Worm (Caenorhabditis elegans) whole organism, L2 larva: ENCODE measurements around the gene sax-1.

ENCODE experiments used
- C34F6.9 ChIP-seq: fragments of 150-350 bp; optimal IDR thresholded peaks from 2 replicates; lab custom pipeline; 2014; ENCODE audit warnings: missing biosample characterization, missing genetic modification characterization
- F13H6.1 ChIP-seq: sonication (generic microtip); optimal IDR thresholded peaks from 2 replicates; lab custom pipeline; 2016; ENCODE audit warnings: missing genetic modification characterization, missing compliant biosample characterization
- R02D3.7 ChIP-seq: fragments of 150-350 bp; optimal IDR thresholded peaks from 2 replicates; lab custom pipeline; 2014; ENCODE audit warnings: missing biosample characterization, missing genetic modification characterization
- aly-2 ChIP-seq: fragments of 150-350 bp; optimal IDR thresholded peaks from 2 replicates; lab custom pipeline; 2014; ENCODE audit warnings: missing biosample characterization, missing genetic modification characterization
- blmp-1 ChIP-seq: sonication (generic microtip); optimal IDR thresholded peaks from 2 replicates; lab custom pipeline; 2017; ENCODE audit warnings: missing genetic modification characterization, mild to moderate bottlenecking, missing compliant biosample characterization, antibody characterized with exemption, moderate library complexity; ENCODE audit not compliant: insufficient read depth
- ceh-16 ChIP-seq: fragments of 150-350 bp; optimal IDR thresholded peaks from 2 replicates; lab custom pipeline; 2014; ENCODE audit warnings: missing biosample characterization, missing genetic modification characterization
- dmd-4 ChIP-seq: sonication (generic microtip); optimal IDR thresholded peaks from 2 replicates; lab custom pipeline; 2017; ENCODE audit warnings: missing biosample characterization, missing genetic modification characterization
- egl-27 ChIP-seq: sonication (generic microtip); optimal IDR thresholded peaks from 3 replicates; lab custom pipeline; 2017; ENCODE audit warnings: missing biosample characterization, missing genetic modification reagents, missing genetic modification characterization
- elt-3 ChIP-seq: sonication (generic microtip); optimal IDR thresholded peaks from 2 replicates; lab custom pipeline; 2017; ENCODE audit warnings: missing biosample characterization, missing genetic modification characterization
- fos-1 ChIP-seq: fragments of 150-350 bp; optimal IDR thresholded peaks from 2 replicates; lab custom pipeline; 2014; ENCODE audit warnings: missing biosample characterization, missing genetic modification characterization
- gmeb-1 ChIP-seq: fragments of 150-350 bp; optimal IDR thresholded peaks from 2 replicates; lab custom pipeline; 2014; ENCODE audit warnings: missing biosample characterization, missing genetic modification characterization
- lin-11 ChIP-seq: fragments of 150-350 bp; sonication (generic microtip); optimal IDR thresholded peaks from 2 replicates; lab custom pipeline; 2014; ENCODE audit warnings: missing biosample characterization, missing genetic modification characterization, inconsistent platforms, mixed read lengths
- lin-13 ChIP-seq: fragments of 150-350 bp; optimal IDR thresholded peaks from 2 replicates; lab custom pipeline; 2014; ENCODE audit warnings: missing biosample characterization, missing genetic modification reagents, missing genetic modification characterization
- lin-39 ChIP-seq: fragments of 150-350 bp; optimal IDR thresholded peaks from 2 replicates; lab custom pipeline; 2014; ENCODE audit warnings: missing biosample characterization, missing genetic modification reagents, missing genetic modification characterization
- lsy-2 ChIP-seq, 2 experiments: fragments of 150-350 bp in 1 of 2; sonication (generic microtip) in 1 of 2; optimal IDR thresholded peaks; 2 replicates each; lab custom pipeline; 2014 to 2017; ENCODE audit warnings: missing biosample characterization in 2 of 2, missing genetic modification characterization in 2 of 2
- mab-5 ChIP-seq: fragments of 150-350 bp; optimal IDR thresholded peaks from 2 replicates; lab custom pipeline; 2014; ENCODE audit warnings: missing biosample characterization, missing genetic modification characterization
- mbf-1 ChIP-seq: sonication (generic microtip); optimal IDR thresholded peaks from 2 replicates; lab custom pipeline; 2017; ENCODE audit warnings: missing biosample characterization, missing genetic modification characterization
- mdl-1 ChIP-seq, 2 experiments: fragments of 150-350 bp in 1 of 2; sonication (generic microtip) in 1 of 2; optimal IDR thresholded peaks; 2 replicates each; lab custom pipeline; 2017; ENCODE audit warnings: missing biosample characterization in 2 of 2, missing genetic modification characterization in 2 of 2
- nhr-12 ChIP-seq: fragments of 150-350 bp; optimal IDR thresholded peaks from 2 replicates; lab custom pipeline; 2014; ENCODE audit warnings: missing biosample characterization, missing genetic modification characterization
- nhr-129 ChIP-seq: fragments of 150-350 bp; optimal IDR thresholded peaks from 2 replicates; lab custom pipeline; 2014; ENCODE audit warnings: missing biosample characterization, missing genetic modification characterization
- nhr-21 ChIP-seq: fragments of 150-350 bp; optimal IDR thresholded peaks from 2 replicates; lab custom pipeline; 2014; ENCODE audit warnings: missing biosample characterization, missing genetic modification characterization
- nhr-23 ChIP-seq: fragments of 150-350 bp; optimal IDR thresholded peaks from 2 replicates; lab custom pipeline; 2014; ENCODE audit warnings: missing biosample characterization, missing genetic modification reagents, missing genetic modification characterization
- nhr-237 ChIP-seq: fragments of 150-350 bp; optimal IDR thresholded peaks from 2 replicates; lab custom pipeline; 2014; ENCODE audit warnings: missing biosample characterization, missing genetic modification characterization
- nhr-25 ChIP-seq: fragments of 150-350 bp; sonication (generic microtip); optimal IDR thresholded peaks from 3 replicates; lab custom pipeline; 2014; ENCODE audit warnings: missing biosample characterization, missing genetic modification characterization
- sem-4 ChIP-seq: fragments of 150-350 bp; optimal IDR thresholded peaks from 2 replicates; lab custom pipeline; 2014; ENCODE audit warnings: missing biosample characterization, missing genetic modification reagents, missing genetic modification characterization
- skn-1 ChIP-seq: sonication (generic microtip); optimal IDR thresholded peaks from 2 replicates; lab custom pipeline; 2017; ENCODE audit warnings: missing biosample characterization, missing genetic modification characterization
- sma-3 ChIP-seq: sonication (generic microtip); optimal IDR thresholded peaks from 2 replicates; lab custom pipeline; 2016; ENCODE audit warnings: missing genetic modification reagents, missing genetic modification characterization, missing compliant biosample characterization
- sma-9 ChIP-seq, 2 experiments: fragments of 150-350 bp in 1 of 2; sonication (generic microtip) in 1 of 2; optimal IDR thresholded peaks; 2 replicates each; lab custom pipeline; 2014 to 2016; ENCODE audit warnings: missing genetic modification characterization in 2 of 2, mild to moderate bottlenecking in 1 of 2, missing biosample characterization in 1 of 2, missing compliant biosample characterization in 1 of 2, missing genetic modification reagents in 1 of 2, moderate library complexity in 1 of 2
- unc-39 ChIP-seq: fragments of 150-350 bp; optimal IDR thresholded peaks from 2 replicates; lab custom pipeline; 2014; ENCODE audit warnings: missing biosample characterization, missing genetic modification characterization
- unc-55 ChIP-seq: fragments of 150-350 bp; sonication (generic microtip); optimal IDR thresholded peaks from 3 replicates; lab custom pipeline; 2014; ENCODE audit warnings: missing biosample characterization, missing genetic modification reagents, missing genetic modification characterization
- unc-62 ChIP-seq: fragments of 150-350 bp; optimal IDR thresholded peaks from 2 replicates; lab custom pipeline; 2014; ENCODE audit warnings: missing biosample characterization, missing genetic modification reagents, missing genetic modification characterization
- zag-1 ChIP-seq: fragments of 150-350 bp; optimal IDR thresholded peaks from 2 replicates; lab custom pipeline; 2014; ENCODE audit warnings: missing biosample characterization, missing genetic modification characterization
- ztf-1 ChIP-seq: fragments of 200-800 bp; sonication (Bioruptor generic); conservative IDR thresholded peaks from 2 replicates; pipeline ENCODE4 v1.3.6; 2022; ENCODE audit warnings: missing genetic modification characterization, missing compliant biosample characterization
- ztf-4 ChIP-seq: fragments of 150-350 bp; optimal IDR thresholded peaks from 2 replicates; lab custom pipeline; 2014; ENCODE audit warnings: missing biosample characterization, missing genetic modification characterization

Gene sax-1

ce11 chrX:3631550-3631949 lies 18.4 kb downstream of the sax-1 start:
- no peak for TF ChIP-seq nhr-25 (tag; lab: Kevin White, UChicago)
- no peak for TF ChIP-seq nhr-237 (tag; lab: Kevin White, UChicago)
- TF ChIP-seq mab-5, result no peak
- no peak for TF ChIP-seq unc-55 (GFP tag; lab: Kevin White, UChicago)
- TF ChIP-seq ztf-4, result no peak
- TF ChIP-seq unc-62 (GFP tag; lab: Kevin White, UChicago), result no peak
- no peak for TF ChIP-seq sem-4 (tag; lab: Kevin White, UChicago)
- no peak for TF ChIP-seq nhr-129

- TF ChIP-seq C34F6.9 (tag; lab: Kevin White, UChicago), result no peak
- no peak for TF ChIP-seq egl-27 (tag; lab: Kevin White, UChicago)
- no peak for TF ChIP-seq nhr-21 (tag; lab: Kevin White, UChicago)
- TF ChIP-seq, all 48 proteins: peak for 0
These were observed 19.9 kb downstream of the sax-1 start for ce11 chrX:3630090-3630489.

- no peak for TF ChIP-seq ztf-1
These were observed 21.9 kb downstream of the sax-1 start, which contains the start of gene vep-2 for ce11 chrX:3628016-3628415. TSS of gene vep-2 (plus strand) at chrX:3628316.

ce11 chrX:3625599-3625998 lies 24.4 kb downstream of the sax-1 start:
- no peak for TF ChIP-seq mdl-1 (tag; optimal IDR thresholded peaks at IDR 0.05; lab: Kevin White, UChicago)
- TF ChIP-seq lin-11 (tag; lab: Kevin White, UChicago), result no peak
- no peak for TF ChIP-seq nhr-12 (tag; lab: Kevin White, UChicago)
- no peak for TF ChIP-seq R02D3.7 (tag; lab: Kevin White, UChicago)
- no peak for TF ChIP-seq lin-39 (tag; lab: Kevin White, UChicago)
- TF ChIP-seq ceh-16 (tag; lab: Kevin White, UChicago), result no peak
- TF ChIP-seq nhr-237 (tag; lab: Kevin White, UChicago), result no peak
- TF ChIP-seq unc-39, result no peak

ce11 chrX:3623162-3623561 lies 26.8 kb downstream of the sax-1 start, which contains the start of gene C18B2.2:
TSS of gene C18B2.2 (plus strand) at chrX:3623462.
- TF ChIP-seq lin-39 (tag; lab: Kevin White, UChicago), result no peak
- TF ChIP-seq nhr-237 (tag; lab: Kevin White, UChicago), result no peak
- no peak for TF ChIP-seq ztf-4
- TF ChIP-seq gmeb-1 (tag; lab: Kevin White, UChicago), result no peak
- no peak for TF ChIP-seq lin-13 (GFP tag; lab: Kevin White, UChicago)
- TF ChIP-seq fos-1 (tag; lab: Kevin White, UChicago), result no peak
- no peak for TF ChIP-seq nhr-129
- no peak for TF ChIP-seq aly-2 (tag; lab: Kevin White, UChicago)
- TF ChIP-seq nhr-23 (tag; lab: Kevin White, UChicago), result no peak
- TF ChIP-seq nhr-21 (tag; lab: Kevin White, UChicago), result no peak
- TF ChIP-seq unc-39, result no peak
- TF ChIP-seq elt-3 (tag; lab: Kevin White, UChicago), result no peak
- TF ChIP-seq nhr-12 (tag; lab: Kevin White, UChicago), result no peak
- TF ChIP-seq sem-4 (tag; lab: Kevin White, UChicago), result no peak

- TF ChIP-seq lsy-2 (tag; optimal IDR thresholded peaks at IDR 0.05; lab: Kevin White, UChicago), result no peak
- TF ChIP-seq unc-55 (GFP tag; lab: Kevin White, UChicago), result no peak
- no peak for TF ChIP-seq sma-3 (GFP tag; lab: Kevin White, UChicago)
- no peak for TF ChIP-seq zag-1 (tag; lab: Kevin White, UChicago)
- TF ChIP-seq dmd-4 (tag; lab: Kevin White, UChicago), result no peak
- no peak for TF ChIP-seq sma-9 (GFP tag; optimal IDR thresholded peaks at IDR 0.05; lab: Kevin White, UChicago)
- TF ChIP-seq sma-9 (tag; optimal IDR thresholded peaks at IDR 0.05; lab: Kevin White, UChicago), result no peak
- TF ChIP-seq nhr-129, result no peak
- no peak for TF ChIP-seq ztf-1
- no peak for TF ChIP-seq skn-1 (tag; lab: Kevin White, UChicago)
- no peak for TF ChIP-seq F13H6.1 (tag; lab: Kevin White, UChicago)
- no peak for TF ChIP-seq lin-11 (tag; lab: Kevin White, UChicago)
- TF ChIP-seq aly-2 (tag; lab: Kevin White, UChicago), result no peak
- no peak for TF ChIP-seq mbf-1 (tag; lab: Kevin White, UChicago)
- no peak for TF ChIP-seq blmp-1 (tag; lab: Kevin White, UChicago)
- no peak for TF ChIP-seq ceh-16 (tag; lab: Kevin White, UChicago)
These were observed 31.1 kb downstream of the sax-1 start for ce11 chrX:3618842-3619241.
